Fruit fly (Drosophila melanogaster) whole organism, adult: ENCODE data around the gene CG33483.

Experiments
- CG11617 ChIP-seq: fragments of 200-800 bp; sonication (Bioruptor generic); optimal IDR thresholded peaks from 2 replicates; lab custom pipeline; 2017; ENCODE audit warnings: mild to moderate bottlenecking, missing biosample characterization, missing genetic modification reagents, missing genetic modification characterization
- CG33017 ChIP-seq: fragments of 200-800 bp; sonication (Bioruptor generic); optimal IDR thresholded peaks from 2 replicates; lab custom pipeline; 2018; ENCODE audit warnings: missing biosample characterization, mild to moderate bottlenecking, missing genetic modification characterization, moderate library complexity
- CG5204 ChIP-seq: fragments of 200-800 bp; sonication (Bioruptor generic); optimal IDR thresholded peaks from 2 replicates; lab custom pipeline; 2016; ENCODE audit warnings: missing biosample characterization, missing genetic modification characterization
- CG7045 ChIP-seq: fragments of 200-800 bp; sonication (Bioruptor generic); optimal IDR thresholded peaks from 2 replicates; lab custom pipeline; 2017; ENCODE audit warnings: missing biosample characterization, mild to moderate bottlenecking, missing genetic modification characterization
- CG7101 ChIP-seq: fragments of 200-800 bp; sonication (Bioruptor generic); optimal IDR thresholded peaks from 2 replicates; lab custom pipeline; 2018; ENCODE audit warnings: missing biosample characterization, mild to moderate bottlenecking, missing genetic modification characterization, moderate library complexity
- cic ChIP-seq: fragments of 200-800 bp; sonication (Bioruptor generic); optimal IDR thresholded peaks from 2 replicates; lab custom pipeline; 2017; ENCODE audit warnings: missing biosample characterization, mild to moderate bottlenecking, missing genetic modification characterization, moderate library complexity
- tj ChIP-seq: fragments of 200-800 bp; sonication (Bioruptor generic); optimal IDR thresholded peaks from 3 replicates; lab custom pipeline; 2017; ENCODE audit warnings: missing biosample characterization, mild to moderate bottlenecking, missing genetic modification characterization, moderate library complexity

- TF ChIP-seq CG7045 (no peak), CG33017 (tag; lab: Kevin White, UChicago) (no peak), CG11617 (GFP tag; lab: Kevin White, UChicago) (no peak), cic (no peak), CG7101 (tag; lab: Kevin White, UChicago) (no peak), tj (GFP tag; lab: Kevin White, UChicago) (no peak), CG5204 (no peak)
Measured at dm6 chr3R:30880024-30880423, 21.9 kb downstream of the CG33483 start.
